Worm (Caenorhabditis elegans) whole organism, L3 larva: ENCODE results near the gene pifk-1.

Experiments used
- R02D3.7 ChIP-seq: fragments of 150-350 bp; optimal IDR thresholded peaks from 2 replicates; lab custom pipeline; 2014; ENCODE audit warnings: missing biosample characterization, missing genetic modification characterization
- ama-1 ChIP-seq: fragments of 150-350 bp; optimal IDR thresholded peaks from 2 replicates; lab custom pipeline; 2018
- ceh-28 ChIP-seq: fragments of 150-350 bp; optimal IDR thresholded peaks from 2 replicates; lab custom pipeline; 2014; ENCODE audit warnings: missing biosample characterization, missing genetic modification reagents, missing genetic modification characterization
- egl-27 ChIP-seq: sonication (generic microtip); optimal IDR thresholded peaks from 4 replicates; lab custom pipeline; 2017; ENCODE audit warnings: missing biosample characterization, missing genetic modification reagents, missing genetic modification characterization
- nfya-1 ChIP-seq: sonication (generic microtip); optimal IDR thresholded peaks from 2 replicates; lab custom pipeline; 2017; ENCODE audit warnings: missing genetic modification characterization, mild to moderate bottlenecking, missing compliant biosample characterization, antibody characterized with exemption, moderate library complexity; ENCODE audit not compliant: insufficient read depth
- nhr-11 ChIP-seq: fragments of 150-350 bp; optimal IDR thresholded peaks from 2 replicates; lab custom pipeline; 2014; ENCODE audit warnings: missing biosample characterization, missing genetic modification characterization
- nhr-28 ChIP-seq: fragments of 150-350 bp; optimal IDR thresholded peaks from 2 replicates; lab custom pipeline; 2014; ENCODE audit warnings: missing biosample characterization, missing genetic modification characterization
- nhr-76 ChIP-seq: fragments of 150-350 bp; sonication (generic microtip); optimal IDR thresholded peaks from 5 replicates; lab custom pipeline; 2014; ENCODE audit warnings: missing biosample characterization, missing genetic modification characterization
- pqm-1 ChIP-seq: fragments of 150-350 bp; optimal IDR thresholded peaks from 2 replicates; lab custom pipeline; 2017; ENCODE audit warnings: missing biosample characterization, missing genetic modification characterization, inconsistent platforms
- ztf-11 ChIP-seq: fragments of 150-350 bp; optimal IDR thresholded peaks from 2 replicates; lab custom pipeline; 2014; ENCODE audit warnings: missing biosample characterization, missing genetic modification characterization

DNA sequence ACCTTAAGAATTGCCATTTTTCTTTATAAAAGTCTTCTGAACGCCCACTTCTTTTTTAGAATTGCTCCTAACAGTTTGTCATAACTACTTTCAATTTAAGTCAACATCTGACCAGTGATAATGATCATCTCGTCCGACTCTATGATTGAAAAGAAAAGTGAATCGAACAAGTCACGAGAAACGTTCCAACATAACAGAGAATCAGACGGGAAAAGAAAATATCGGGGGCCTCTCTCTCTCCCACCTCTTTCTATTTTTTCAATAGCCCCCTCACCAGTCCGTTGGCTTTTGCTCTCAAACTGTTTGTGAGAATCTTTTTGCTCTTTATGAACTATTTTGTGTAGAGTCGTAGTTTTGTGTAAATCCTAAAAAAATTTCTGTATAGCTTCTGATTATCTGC lies 3.3 kb upstream of the pifk-1 start:
- TF ChIP-seq R02D3.7 (tag; lab: Kevin White, UChicago) (no peak), egl-27 (tag; lab: Kevin White, UChicago) (no peak), ama-1 (lab: Kevin White, UChicago) (no peak), ceh-28 (tag; lab: Kevin White, UChicago) (no peak), nhr-28 (tag; lab: Kevin White, UChicago) (no peak), ztf-11 (no peak), nhr-76 (tag; lab: Kevin White, UChicago) (no peak), nfya-1 (tag; lab: Kevin White, UChicago) (no peak), pqm-1 (no peak), nhr-11 (tag; lab: Kevin White, UChicago) (no peak)
